Worm (Caenorhabditis elegans) whole organism, young adult: ENCODE data around the gene spr-3.

ENCODE experiments used
- nfya-1 ChIP-seq: sonication (generic microtip); optimal IDR thresholded peaks from 2 replicates; lab custom pipeline; 2017; ENCODE audit warnings: antibody characterized with exemption, missing compliant biosample characterization, missing genetic modification characterization, borderline replicate concordance; ENCODE audit not compliant: insufficient read depth
- snpc-3.4 ChIP-seq: sonication (generic microtip); optimal IDR thresholded peaks from 2 replicates; lab custom pipeline; 2017; ENCODE audit warnings: missing genetic modification characterization, mild to moderate bottlenecking, missing compliant biosample characterization, antibody characterized with exemption, moderate library complexity, missing genotype, missing genetic modification reagents
- zfh-2 ChIP-seq: fragments of 200-800 bp; sonication (Bioruptor generic); conservative IDR thresholded peaks from 2 replicates; pipeline ENCODE4 v1.3.6; 2022; ENCODE audit warnings: missing genetic modification reagents, missing genetic modification characterization, missing compliant biosample characterization

ce11 chrX:4498478-4498877 lies 15.4 kb upstream of the spr-3 start:
- TF ChIP-seq snpc-3.4 (tag; lab: Kevin White, UChicago) (no peak), nfya-1 (tag; lab: Kevin White, UChicago) (no peak), zfh-2 (GFP tag; lab: Robert Waterston, UW) (no peak)
